Worm (Caenorhabditis elegans) whole organism, late embryonic: ENCODE results near the gene T05H4.4.

Source experiments
- F13H6.1 ChIP-seq: sonication (generic microtip); optimal IDR thresholded peaks from 2 replicates; lab custom pipeline; 2016; ENCODE audit warnings: missing genetic modification characterization, missing compliant biosample characterization
- K09A11.1 ChIP-seq: sonication (generic microtip); optimal IDR thresholded peaks from 2 replicates; lab custom pipeline; 2017; ENCODE audit warnings: antibody characterized with exemption, mild to moderate bottlenecking, missing genetic modification characterization, missing compliant biosample characterization; ENCODE audit not compliant: insufficient read depth
- Y22D7AL.16 ChIP-seq: sonication (generic microtip); optimal IDR thresholded peaks from 2 replicates; lab custom pipeline; 2016; ENCODE audit warnings: missing genetic modification characterization, missing compliant biosample characterization
- ceh-14 ChIP-seq: sonication (generic microtip); optimal IDR thresholded peaks from 2 replicates; lab custom pipeline; 2016; ENCODE audit warnings: missing genotype, missing genetic modification characterization, missing compliant biosample characterization
- ceh-22 ChIP-seq: sonication (generic microtip); optimal IDR thresholded peaks from 2 replicates; lab custom pipeline; 2017; ENCODE audit warnings: missing biosample characterization, missing genetic modification characterization
- ceh-30 ChIP-seq: fragments of 150-350 bp; optimal IDR thresholded peaks from 2 replicates; lab custom pipeline; 2014; ENCODE audit warnings: missing biosample characterization, missing genetic modification characterization
- ceh-31 ChIP-seq: sonication (generic microtip); optimal IDR thresholded peaks from 2 replicates; lab custom pipeline; 2016; ENCODE audit warnings: missing genetic modification characterization, missing compliant biosample characterization
- ceh-34 ChIP-seq: sonication (generic microtip); optimal IDR thresholded peaks from 2 replicates; lab custom pipeline; 2016; ENCODE audit warnings: mild to moderate bottlenecking, missing genetic modification characterization, missing compliant biosample characterization
- ceh-6 ChIP-seq: fragments of 200-800 bp; sonication (Bioruptor generic); optimal IDR thresholded peaks from 2 replicates; lab custom pipeline; 2018; ENCODE audit warnings: mild to moderate bottlenecking, missing genetic modification characterization, missing compliant biosample characterization
- che-1 ChIP-seq: sonication (generic microtip); optimal IDR thresholded peaks from 2 replicates; lab custom pipeline; 2016; ENCODE audit warnings: mild to moderate bottlenecking, missing genetic modification characterization, missing compliant biosample characterization
- dve-1 ChIP-seq: sonication (generic microtip); optimal IDR thresholded peaks from 2 replicates; lab custom pipeline; 2017; ENCODE audit warnings: antibody characterized with exemption, mild to moderate bottlenecking, missing genetic modification characterization, missing compliant biosample characterization
- elt-2 ChIP-seq: sonication (generic microtip); optimal IDR thresholded peaks from 2 replicates; lab custom pipeline; 2016; ENCODE audit warnings: missing genetic modification reagents, missing genetic modification characterization, missing compliant biosample characterization
- ets-4 ChIP-seq: sonication (generic microtip); optimal IDR thresholded peaks from 2 replicates; lab custom pipeline; 2016; ENCODE audit warnings: missing genetic modification characterization, missing compliant biosample characterization
- fkh-10 ChIP-seq: fragments of 150-350 bp; optimal IDR thresholded peaks from 2 replicates; lab custom pipeline; 2014; ENCODE audit warnings: missing biosample characterization, missing genetic modification reagents, missing genetic modification characterization
- fkh-6 ChIP-seq: sonication (generic microtip); optimal IDR thresholded peaks from 2 replicates; lab custom pipeline; 2016; ENCODE audit warnings: missing genetic modification characterization, missing compliant biosample characterization
- gmeb-2 ChIP-seq: sonication (generic microtip); optimal IDR thresholded peaks from 2 replicates; lab custom pipeline; 2016; ENCODE audit warnings: missing genetic modification characterization, inconsistent platforms, missing compliant biosample characterization
- hlh-13 ChIP-seq: fragments of 200-800 bp; sonication (Bioruptor generic); optimal IDR thresholded peaks from 2 replicates; lab custom pipeline; 2018; ENCODE audit warnings: mild to moderate bottlenecking, missing genetic modification characterization, missing compliant biosample characterization
- lim-6 ChIP-seq: sonication (generic microtip); optimal IDR thresholded peaks from 2 replicates; lab custom pipeline; 2016; ENCODE audit warnings: missing genetic modification characterization, missing compliant biosample characterization
- mec-3 ChIP-seq: sonication (generic microtip); optimal IDR thresholded peaks from 2 replicates; lab custom pipeline; 2016; ENCODE audit warnings: borderline replicate concordance, missing genetic modification characterization, missing compliant biosample characterization
- nhr-232 ChIP-seq: sonication (generic microtip); optimal IDR thresholded peaks from 2 replicates; lab custom pipeline; 2016; ENCODE audit warnings: missing genetic modification characterization, missing compliant biosample characterization
- npax-4 ChIP-seq: sonication (generic microtip); optimal IDR thresholded peaks from 2 replicates; lab custom pipeline; 2016; ENCODE audit warnings: missing genetic modification characterization, missing compliant biosample characterization
- odd-2 ChIP-seq: sonication (generic microtip); optimal IDR thresholded peaks from 2 replicates; lab custom pipeline; 2017; ENCODE audit warnings: antibody characterized with exemption, mild to moderate bottlenecking, missing genetic modification characterization, missing compliant biosample characterization
- pat-9 ChIP-seq: fragments of 200-800 bp; sonication (Bioruptor generic); optimal IDR thresholded peaks from 2 replicates; lab custom pipeline; 2018; ENCODE audit warnings: mild to moderate bottlenecking, missing genetic modification characterization, moderate library complexity, missing compliant biosample characterization
- pha-4 ChIP-seq: fragments of 150-350 bp; optimal IDR thresholded peaks from 2 replicates; lab custom pipeline; 2018; ENCODE audit warnings: missing biosample characterization, missing genetic modification reagents, missing genetic modification characterization
- rnt-1 ChIP-seq: sonication (generic microtip); optimal IDR thresholded peaks from 2 replicates; lab custom pipeline; 2016; ENCODE audit warnings: missing genetic modification characterization, missing compliant biosample characterization
- sox-2 ChIP-seq: fragments of 200-800 bp; sonication (Bioruptor generic); IDR thresholded peaks from 2 replicates; pipeline ENCODE4 v1.3.6; 2022; ENCODE audit warnings: missing genetic modification reagents, missing genetic modification characterization, missing compliant biosample characterization
- syd-9 ChIP-seq: sonication (generic microtip); optimal IDR thresholded peaks from 2 replicates; lab custom pipeline; 2016; ENCODE audit warnings: mild to moderate bottlenecking, missing genetic modification characterization, moderate library complexity, missing compliant biosample characterization
- tbx-7 ChIP-seq: sonication (generic microtip); optimal IDR thresholded peaks from 2 replicates; lab custom pipeline; 2016; ENCODE audit warnings: missing genotype, missing genetic modification characterization, missing compliant biosample characterization
- unc-3 ChIP-seq, 2 experiments: fragments of 200-800 bp in 1 of 2; sonication (Bioruptor generic) in 1 of 2; sonication (generic microtip) in 1 of 2; conservative IDR thresholded peaks in 1 of 2; optimal IDR thresholded peaks in 1 of 2; 2 replicates each; pipeline versions ENCODE4 v1.3.6 to Lab custom; 2016 to 2022; ENCODE audit warnings: missing compliant biosample characterization in 2 of 2, missing genetic modification characterization in 2 of 2, missing genetic modification reagents in 1 of 2
- unc-42 ChIP-seq: sonication (generic microtip); optimal IDR thresholded peaks from 2 replicates; lab custom pipeline; 2016; ENCODE audit warnings: missing genotype, missing genetic modification characterization, missing compliant biosample characterization
- zip-5 ChIP-seq: sonication (generic microtip); optimal IDR thresholded peaks from 2 replicates; lab custom pipeline; 2016; ENCODE audit warnings: missing genetic modification characterization, missing compliant biosample characterization

T05H4.4 gene

DNA sequence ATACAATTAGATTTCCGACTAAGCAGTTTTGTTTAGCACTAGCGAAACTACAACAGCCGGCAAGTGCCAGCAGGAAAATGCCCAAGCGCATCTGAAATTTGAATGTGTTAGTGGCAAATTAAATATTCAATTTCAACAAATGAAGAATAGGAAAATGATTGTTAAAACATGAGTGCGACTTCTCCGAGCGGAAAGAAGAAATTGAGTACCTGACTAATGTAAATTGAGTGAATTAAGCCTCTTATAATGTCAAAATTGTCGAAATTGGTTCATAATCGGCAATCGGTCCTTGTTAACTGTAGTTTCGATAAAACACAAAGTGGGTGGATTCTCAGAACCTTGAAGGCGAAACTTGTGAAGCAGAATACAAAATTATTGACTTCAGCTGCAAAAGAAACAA is 38.9 kb upstream of the T05H4.4 start, which contains the start of gene gfi-1:
TSS of gene gfi-1 (minus strand) at position 101 of the 400 bp plus-strand sequence.
- TF ChIP-seq F13H6.1 (tag; lab: Kevin White, UChicago): no peak
- TF ChIP-seq fkh-6 (tag; lab: Kevin White, UChicago): no peak
- no peak for TF ChIP-seq ets-4 (tag; lab: Kevin White, UChicago)
- no peak for TF ChIP-seq pha-4 (tag; lab: Kevin White, UChicago)
- TF ChIP-seq fkh-10 (GFP tag; lab: Kevin White, UChicago): no peak
- no peak for TF ChIP-seq ceh-14

- TF ChIP-seq unc-3 (GFP tag; conservative IDR thresholded peaks at IDR 0.05; lab: Robert Waterston, UW) (no peak), unc-3 (tag; optimal IDR thresholded peaks at IDR 0.05; lab: Kevin White, UChicago) (no peak), ceh-34 (tag; lab: Kevin White, UChicago) (no peak), sox-2 (GFP tag; lab: Robert Waterston, UW) (no peak), hlh-13 (no peak), npax-4 (tag; lab: Kevin White, UChicago) (no peak), ceh-22 (tag; lab: Kevin White, UChicago) (no peak), lim-6 (tag; lab: Kevin White, UChicago) (no peak), ceh-6 (GFP tag; lab: Kevin White, UChicago) (no peak), gmeb-2 (tag; lab: Kevin White, UChicago) (no peak)
- TF ChIP-seq, all 69 proteins: peak for 0
Observed at ce11 chrV:6400528-6400927, 38.2 kb upstream of the T05H4.4 start.

ce11 chrV:6400950-6401551 is 37.6 kb upstream of the T05H4.4 start:
- TF ChIP-seq ceh-30 (tag; lab: Kevin White, UChicago) (no peak), che-1 (no peak), ceh-22 (tag; lab: Kevin White, UChicago) (no peak), zip-5 (tag; lab: Kevin White, UChicago) (no peak)

- TF ChIP-seq lim-6 (tag; lab: Kevin White, UChicago) (no peak), tbx-7 (no peak), unc-3 (GFP tag; conservative IDR thresholded peaks at IDR 0.05; lab: Robert Waterston, UW) (no peak), unc-3 (tag; optimal IDR thresholded peaks at IDR 0.05; lab: Kevin White, UChicago) (no peak), ceh-6 (GFP tag; lab: Kevin White, UChicago) (no peak), elt-2 (tag; lab: Kevin White, UChicago) (peak; percentile 13)
- TF ChIP-seq, all 69 proteins: peak for 1
Observed at ce11 chrV:6407587-6407986, 31.1 kb upstream of the T05H4.4 start.

- no peak for TF ChIP-seq syd-9 (tag; lab: Kevin White, UChicago)
- TF ChIP-seq rnt-1 (tag; lab: Kevin White, UChicago): no peak
- no peak for TF ChIP-seq unc-42 (tag; lab: Kevin White, UChicago)
- TF ChIP-seq dve-1 (tag; lab: Kevin White, UChicago): no peak
- no peak for TF ChIP-seq K09A11.1 (tag; lab: Kevin White, UChicago)
- no peak for TF ChIP-seq nhr-232 (tag; lab: Kevin White, UChicago)
- TF ChIP-seq sox-2 (GFP tag; lab: Robert Waterston, UW): no peak
- no peak for TF ChIP-seq hlh-13
- TF ChIP-seq odd-2: no peak
- TF ChIP-seq ceh-31 (tag; lab: Kevin White, UChicago): no peak
- no peak for TF ChIP-seq ceh-14
- no peak for TF ChIP-seq mec-3
- no peak for TF ChIP-seq unc-3 (GFP tag; conservative IDR thresholded peaks at IDR 0.05; lab: Robert Waterston, UW)
- TF ChIP-seq unc-3 (tag; optimal IDR thresholded peaks at IDR 0.05; lab: Kevin White, UChicago): no peak
- no peak for TF ChIP-seq pat-9
- no peak for TF ChIP-seq F13H6.1 (tag; lab: Kevin White, UChicago)
- no peak for TF ChIP-seq Y22D7AL.16 (tag; lab: Kevin White, UChicago)
Observed at ce11 chrV:6408733-6409227, 29.9 kb upstream of the T05H4.4 start, which contains the start of gene bcf-1. TSS of gene bcf-1 (minus strand) at chrV:6408783.
